Worm (Caenorhabditis elegans) whole organism, L1 larva: ENCODE measurements around the gene set-30.

Experiments
- ama-1 ChIP-seq: fragments of 150-350 bp; optimal IDR thresholded peaks from 2 replicates; lab custom pipeline; 2014
- ces-1 ChIP-seq: fragments of 150-350 bp; optimal IDR thresholded peaks from 2 replicates; lab custom pipeline; 2014; ENCODE audit warnings: missing biosample characterization, missing genetic modification reagents, missing genetic modification characterization
- lin-15B ChIP-seq: fragments of 150-350 bp; sonication (generic microtip); optimal IDR thresholded peaks from 3 replicates; lab custom pipeline; 2014; ENCODE audit warnings: missing biosample characterization, missing genetic modification characterization
- mef-2 ChIP-seq: fragments of 150-350 bp; optimal IDR thresholded peaks from 2 replicates; lab custom pipeline; 2014; ENCODE audit warnings: missing biosample characterization, missing genetic modification characterization
- nhr-12 ChIP-seq: sonication (generic microtip); optimal IDR thresholded peaks from 2 replicates; lab custom pipeline; 2017; ENCODE audit warnings: missing biosample characterization, missing genetic modification characterization
- nhr-237 ChIP-seq: fragments of 150-350 bp; optimal IDR thresholded peaks from 2 replicates; lab custom pipeline; 2014; ENCODE audit warnings: missing biosample characterization, missing genetic modification characterization
- nhr-77 ChIP-seq: fragments of 150-350 bp; optimal IDR thresholded peaks from 2 replicates; lab custom pipeline; 2014; ENCODE audit warnings: missing biosample characterization, missing genetic modification characterization
- pqm-1 ChIP-seq: sonication (generic microtip); optimal IDR thresholded peaks from 3 replicates; lab custom pipeline; 2017; ENCODE audit warnings: missing biosample characterization, missing genetic modification characterization
- tbx-2 ChIP-seq: sonication (generic microtip); optimal IDR thresholded peaks from 2 replicates; lab custom pipeline; 2016; ENCODE audit warnings: missing genetic modification characterization, missing compliant biosample characterization
- zip-4 ChIP-seq: fragments of 200-800 bp; sonication (Bioruptor generic); optimal IDR thresholded peaks from 2 replicates; lab custom pipeline; 2018; ENCODE audit warnings: mild to moderate bottlenecking, missing genetic modification characterization, moderate library complexity, missing compliant biosample characterization
- ztf-11 ChIP-seq, 2 experiments: sonication (generic microtip); optimal IDR thresholded peaks; 2 replicates each; lab custom pipeline; 2016 to 2017; ENCODE audit warnings: missing genetic modification characterization in 2 of 2, missing biosample characterization in 1 of 2, missing compliant biosample characterization in 1 of 2

- TF ChIP-seq ces-1 (GFP tag; lab: Kevin White, UChicago), result no peak
- peak; percentile 41 for TF ChIP-seq nhr-77 (tag; lab: Kevin White, UChicago)
- no peak for TF ChIP-seq mef-2 (tag; lab: Kevin White, UChicago)
- TF ChIP-seq nhr-237, result no peak
- peak; percentile 23 for TF ChIP-seq zip-4
- no peak for TF ChIP-seq lin-15B (tag; lab: Kevin White, UChicago)
- no peak for TF ChIP-seq nhr-12 (tag; lab: Kevin White, UChicago)
- no peak for TF ChIP-seq pqm-1 (tag; lab: Kevin White, UChicago)
- peak; percentile 54 for TF ChIP-seq tbx-2 (tag; lab: Kevin White, UChicago)
- no peak for TF ChIP-seq ztf-11 (tag; optimal IDR thresholded peaks at IDR 0.05; lab: Kevin White, UChicago)
- TF ChIP-seq ama-1 (lab: Kevin White, UChicago), result no peak
Measured at ce11 chrX:5022682-5023081, 23.6 kb downstream of the set-30 start.
